Worm (Caenorhabditis elegans) whole organism, early embryonic: Measurements from ENCODE around the gene got-2.2.
A peak's percentile ranks its signal among the peaks of the same experiment; 100 is the strongest.

ENCODE experiments used
- B0310.2 ChIP-seq: sonication (generic microtip); optimal IDR thresholded peaks from 2 replicates; lab custom pipeline; 2016; ENCODE audit warnings: mild to moderate bottlenecking, missing genetic modification characterization, missing compliant biosample characterization
- F13C5.2 ChIP-seq: sonication (generic microtip); optimal IDR thresholded peaks from 2 replicates; lab custom pipeline; 2017; ENCODE audit warnings: mild to moderate bottlenecking, missing genetic modification characterization, inconsistent platforms, missing compliant biosample characterization
- aly-1 ChIP-seq: sonication (generic microtip); optimal IDR thresholded peaks from 2 replicates; lab custom pipeline; 2016; ENCODE audit warnings: missing genetic modification characterization, missing compliant biosample characterization
- ama-1 ChIP-seq: fragments of 150-350 bp; optimal IDR thresholded peaks from 2 replicates; lab custom pipeline; 2014
- ceh-13 ChIP-seq: fragments of 200-800 bp; sonication (Bioruptor generic); optimal IDR thresholded peaks from 2 replicates; lab custom pipeline; 2018; ENCODE audit warnings: mild to moderate bottlenecking, missing genetic modification characterization, missing compliant biosample characterization
- ceh-36 ChIP-seq: sonication (generic microtip); optimal IDR thresholded peaks from 2 replicates; lab custom pipeline; 2016; ENCODE audit warnings: missing genetic modification characterization, inconsistent platforms, missing compliant biosample characterization
- ets-7 ChIP-seq: sonication (generic microtip); optimal IDR thresholded peaks from 2 replicates; lab custom pipeline; 2016; ENCODE audit warnings: missing genotype, missing genetic modification characterization, missing compliant biosample characterization
- flt-1 ChIP-seq: fragments of 200-800 bp; sonication (Bioruptor generic); IDR thresholded peaks from 2 replicates; pipeline ENCODE4 v1.3.6; 2022; ENCODE audit warnings: missing genetic modification characterization, missing compliant biosample characterization
- hmbx-1 ChIP-seq: sonication (generic microtip); optimal IDR thresholded peaks from 2 replicates; lab custom pipeline; 2016; ENCODE audit warnings: mild to moderate bottlenecking, missing genetic modification characterization, missing compliant biosample characterization
- hmg-4 ChIP-seq: fragments of 200-800 bp; sonication (Bioruptor generic); optimal IDR thresholded peaks from 2 replicates; lab custom pipeline; 2018; ENCODE audit warnings: mild to moderate bottlenecking, missing genetic modification characterization, missing compliant biosample characterization
- hnd-1 ChIP-seq: sonication (generic microtip); optimal IDR thresholded peaks from 2 replicates; lab custom pipeline; 2016; ENCODE audit warnings: missing genetic modification characterization, missing compliant biosample characterization
- pes-1 ChIP-seq: fragments of 200-800 bp; sonication (Bioruptor generic); IDR thresholded peaks from 2 replicates; pipeline ENCODE4 v1.3.6; 2022; ENCODE audit warnings: missing genetic modification reagents, missing genetic modification characterization, missing compliant biosample characterization
- scrt-1 ChIP-seq: fragments of 200-800 bp; sonication (Bioruptor generic); IDR thresholded peaks from 2 replicates; pipeline ENCODE4 v1.3.6; 2022; ENCODE audit warnings: missing genetic modification characterization, missing compliant biosample characterization
- sea-1 ChIP-seq: fragments of 200-800 bp; sonication (Bioruptor generic); conservative IDR thresholded peaks from 2 replicates; pipeline ENCODE4 v1.3.6; 2022; ENCODE audit warnings: missing genetic modification characterization, missing compliant biosample characterization
- tbx-11 ChIP-seq: fragments of 200-800 bp; sonication (Bioruptor generic); IDR thresholded peaks from 2 replicates; pipeline ENCODE4 v1.3.6; 2022; ENCODE audit warnings: missing genetic modification characterization, missing compliant biosample characterization
- tbx-37 ChIP-seq: fragments of 200-800 bp; sonication (Bioruptor generic); conservative IDR thresholded peaks from 2 replicates; pipeline ENCODE4 v1.3.6; 2022; ENCODE audit warnings: missing genetic modification reagents, missing genetic modification characterization, missing compliant biosample characterization
- tra-4 ChIP-seq: sonication (generic microtip); optimal IDR thresholded peaks from 2 replicates; lab custom pipeline; 2017; ENCODE audit warnings: missing genetic modification characterization, missing compliant biosample characterization

got-2.2 gene

DNA sequence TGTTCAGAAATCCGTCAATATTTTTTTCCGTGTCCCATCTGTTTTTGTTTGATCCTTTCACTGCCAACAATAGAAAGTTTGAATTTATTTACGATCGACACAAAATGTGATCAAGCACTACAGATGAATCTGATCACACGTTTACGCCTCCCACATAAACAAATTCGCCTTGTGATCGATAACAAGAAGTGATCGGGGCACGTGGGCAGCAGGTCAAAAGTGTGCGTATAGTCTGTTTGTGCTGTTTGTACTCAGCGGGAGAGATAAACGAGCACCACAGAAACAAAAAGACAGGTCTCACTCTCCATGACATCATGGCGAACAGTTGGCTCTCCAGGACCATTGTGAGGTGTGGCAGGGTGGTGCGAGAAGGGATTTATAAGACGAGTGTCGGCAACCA lies 14.8 kb downstream of the got-2.2 start:
- TF ChIP-seq ceh-13 (no peak), ets-7 (tag; lab: Kevin White, UChicago) (peak; percentile 6), hnd-1 (tag; lab: Kevin White, UChicago) (no peak), hmg-4 (GFP tag; lab: Kevin White, UChicago) (peak; percentile 58), tra-4 (tag; lab: Kevin White, UChicago) (no peak), ceh-36 (tag; lab: Kevin White, UChicago) (peak; percentile 49), sea-1 (GFP tag; lab: Robert Waterston, UW) (0 out of 2 replicates have a peak, but pooled peaks have one; percentile 32), scrt-1 (GFP tag; lab: Robert Waterston, UW) (no peak), tbx-37 (GFP tag; lab: Robert Waterston, UW) (no peak), B0310.2 (tag; lab: Kevin White, UChicago) (no peak), pes-1 (GFP tag; lab: Robert Waterston, UW) (no peak), flt-1 (GFP tag; lab: Robert Waterston, UW) (no peak), tbx-11 (GFP tag; lab: Robert Waterston, UW) (0 out of 2 replicates have a peak, but pooled peaks have one; percentile 35), ama-1 (lab: Kevin White, UChicago) (no peak), hmbx-1 (no peak), F13C5.2 (tag; lab: Kevin White, UChicago) (no peak), aly-1 (tag; lab: Kevin White, UChicago) (no peak)

- TF ChIP-seq F13C5.2 (tag; lab: Kevin White, UChicago) (no peak), ets-7 (tag; lab: Kevin White, UChicago) (no peak), ceh-13 (no peak), sea-1 (GFP tag; lab: Robert Waterston, UW) (no peak), flt-1 (GFP tag; lab: Robert Waterston, UW) (no peak), hmbx-1 (no peak), ama-1 (lab: Kevin White, UChicago) (no peak), B0310.2 (tag; lab: Kevin White, UChicago) (no peak), hmg-4 (GFP tag; lab: Kevin White, UChicago) (no peak), tbx-11 (GFP tag; lab: Robert Waterston, UW) (no peak), hnd-1 (tag; lab: Kevin White, UChicago) (no peak), tbx-37 (GFP tag; lab: Robert Waterston, UW) (no peak), ceh-36 (tag; lab: Kevin White, UChicago) (no peak), aly-1 (tag; lab: Kevin White, UChicago) (no peak)
Observed at ce11 chrX:6256430-6256829, 15.6 kb downstream of the got-2.2 start.

DNA sequence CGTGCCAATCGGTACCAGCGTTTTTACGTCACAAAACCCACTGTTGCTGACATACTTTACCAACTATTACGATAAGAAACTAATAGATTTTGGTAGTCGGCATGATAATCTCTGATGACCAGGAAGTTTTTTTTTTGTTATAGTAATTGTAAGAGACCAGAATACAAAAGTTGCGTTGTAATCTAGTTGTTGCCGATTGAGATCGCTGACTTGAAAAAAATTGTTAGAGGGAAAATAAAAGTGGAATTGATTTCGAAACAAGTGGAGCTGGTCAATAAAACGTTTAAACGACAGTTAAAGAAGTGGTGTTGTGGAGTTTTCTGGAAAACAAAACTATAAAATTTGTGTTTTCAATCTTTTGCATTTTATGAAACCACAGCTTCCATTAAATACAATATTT lies 16.2 kb downstream of the got-2.2 start:
- TF ChIP-seq sea-1 (GFP tag; lab: Robert Waterston, UW) (no peak), scrt-1 (GFP tag; lab: Robert Waterston, UW) (no peak), hmg-4 (GFP tag; lab: Kevin White, UChicago) (no peak), F13C5.2 (tag; lab: Kevin White, UChicago) (no peak), aly-1 (tag; lab: Kevin White, UChicago) (no peak), tbx-37 (GFP tag; lab: Robert Waterston, UW) (no peak), hmbx-1 (no peak), B0310.2 (tag; lab: Kevin White, UChicago) (no peak), hnd-1 (tag; lab: Kevin White, UChicago) (no peak), ama-1 (lab: Kevin White, UChicago) (no peak), ets-7 (tag; lab: Kevin White, UChicago) (no peak), tra-4 (tag; lab: Kevin White, UChicago) (no peak), flt-1 (GFP tag; lab: Robert Waterston, UW) (no peak), pes-1 (GFP tag; lab: Robert Waterston, UW) (no peak), ceh-13 (no peak), ceh-36 (tag; lab: Kevin White, UChicago) (no peak), tbx-11 (GFP tag; lab: Robert Waterston, UW) (no peak)

DNA sequence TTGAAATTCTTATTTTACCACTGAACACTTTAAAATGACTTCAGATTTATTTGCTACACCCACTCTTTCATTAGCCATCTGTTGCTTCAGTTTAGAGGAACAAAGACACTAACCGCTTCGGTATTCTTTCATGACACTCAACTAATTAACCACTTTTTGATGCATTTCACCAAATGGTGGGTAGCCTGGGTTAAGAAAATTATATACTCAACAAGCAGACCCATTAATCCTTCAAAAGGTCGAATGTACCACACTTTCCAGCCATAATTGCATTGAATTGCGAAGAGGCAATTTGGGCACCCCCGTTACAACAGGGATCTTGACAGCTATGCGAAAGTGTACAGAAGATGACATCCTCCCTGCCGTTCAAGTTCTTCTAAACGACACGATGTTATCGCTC lies 17.6 kb downstream of the got-2.2 start:
- TF ChIP-seq F13C5.2 (tag; lab: Kevin White, UChicago) = no peak
- TF ChIP-seq ama-1 (lab: Kevin White, UChicago) = no peak
- no peak for TF ChIP-seq tbx-11 (GFP tag; lab: Robert Waterston, UW)
- TF ChIP-seq B0310.2 (tag; lab: Kevin White, UChicago) = no peak
- peak; percentile 17 for TF ChIP-seq hmg-4 (GFP tag; lab: Kevin White, UChicago)

DNA sequence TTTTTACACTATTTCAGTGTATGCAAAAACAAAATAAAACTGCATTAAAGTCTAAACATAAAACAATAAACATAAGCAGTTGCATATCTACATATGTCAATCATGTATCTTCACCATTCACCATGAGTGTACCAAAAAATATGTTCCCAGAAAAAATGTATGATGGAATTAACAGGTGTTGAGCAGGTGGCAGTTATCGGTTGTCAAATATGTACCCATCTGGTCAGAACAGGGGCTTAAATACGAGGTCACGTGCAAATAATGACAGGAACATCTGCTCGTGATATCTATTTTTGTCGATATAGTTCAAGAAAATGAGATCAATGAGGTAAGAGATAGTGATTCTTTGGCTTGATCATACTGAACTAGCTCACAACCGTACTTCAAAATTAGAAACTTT lies 18.3 kb downstream of the got-2.2 start:
- TF ChIP-seq B0310.2 (tag; lab: Kevin White, UChicago) = no peak
- no peak for TF ChIP-seq hmg-4 (GFP tag; lab: Kevin White, UChicago)
- no peak for TF ChIP-seq tra-4 (tag; lab: Kevin White, UChicago)
- TF ChIP-seq flt-1 (GFP tag; lab: Robert Waterston, UW) = no peak
- no peak for TF ChIP-seq ets-7 (tag; lab: Kevin White, UChicago)
- TF ChIP-seq hmbx-1 = no peak
- no peak for TF ChIP-seq scrt-1 (GFP tag; lab: Robert Waterston, UW)
- no peak for TF ChIP-seq ama-1 (lab: Kevin White, UChicago)
- TF ChIP-seq ceh-13 = no peak
- no peak for TF ChIP-seq aly-1 (tag; lab: Kevin White, UChicago)
- TF ChIP-seq hnd-1 (tag; lab: Kevin White, UChicago) = no peak
- no peak for TF ChIP-seq sea-1 (GFP tag; lab: Robert Waterston, UW)
- no peak for TF ChIP-seq tbx-11 (GFP tag; lab: Robert Waterston, UW)
- TF ChIP-seq pes-1 (GFP tag; lab: Robert Waterston, UW) = no peak
- no peak for TF ChIP-seq tbx-37 (GFP tag; lab: Robert Waterston, UW)
- TF ChIP-seq F13C5.2 (tag; lab: Kevin White, UChicago) = no peak

- TF ChIP-seq hmg-4 (GFP tag; lab: Kevin White, UChicago) = peak; percentile 78
- TF ChIP-seq sea-1 (GFP tag; lab: Robert Waterston, UW) = no peak
Observed at ce11 chrX:6263194-6263698, 22.5 kb downstream of the got-2.2 start, which contains the start of gene W05H9.4. Gene W05H9.4 (plus strand): TSS chrX:6263648.

DNA sequence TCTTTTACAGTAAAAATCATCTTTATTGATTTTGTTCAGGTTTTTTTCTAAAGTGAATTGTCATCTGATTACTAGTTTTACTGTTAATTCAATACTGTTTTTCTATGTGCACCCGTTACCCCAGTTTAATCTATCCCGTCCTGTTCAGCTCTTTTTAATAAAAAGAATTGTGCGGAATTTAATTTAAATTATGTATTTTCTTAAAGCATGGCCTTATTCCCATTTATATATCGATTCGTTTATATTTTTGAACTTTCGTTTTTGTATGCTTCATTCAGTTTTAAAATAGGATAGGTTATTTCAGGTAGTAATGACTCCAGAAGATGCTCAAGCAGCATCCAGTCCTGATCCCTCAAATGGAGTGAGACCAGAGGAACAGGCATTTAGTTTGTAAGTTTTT lies 26.0 kb downstream of the got-2.2 start, which contains the start of gene W05H9.2:
Gene W05H9.2 (plus strand): TSS at position 301 of the 400 bp plus-strand sequence.
- no peak for TF ChIP-seq hmbx-1
- no peak for TF ChIP-seq ama-1 (lab: Kevin White, UChicago)
- no peak for TF ChIP-seq flt-1 (GFP tag; lab: Robert Waterston, UW)
- no peak for TF ChIP-seq F13C5.2 (tag; lab: Kevin White, UChicago)
- no peak for TF ChIP-seq hmg-4 (GFP tag; lab: Kevin White, UChicago)
- no peak for TF ChIP-seq tbx-37 (GFP tag; lab: Robert Waterston, UW)
- TF ChIP-seq pes-1 (GFP tag; lab: Robert Waterston, UW) = no peak
- no peak for TF ChIP-seq ets-7 (tag; lab: Kevin White, UChicago)
- no peak for TF ChIP-seq scrt-1 (GFP tag; lab: Robert Waterston, UW)
- TF ChIP-seq tra-4 (tag; lab: Kevin White, UChicago) = no peak
- no peak for TF ChIP-seq ceh-36 (tag; lab: Kevin White, UChicago)
- no peak for TF ChIP-seq hnd-1 (tag; lab: Kevin White, UChicago)
- no peak for TF ChIP-seq aly-1 (tag; lab: Kevin White, UChicago)
- no peak for TF ChIP-seq sea-1 (GFP tag; lab: Robert Waterston, UW)
- no peak for TF ChIP-seq B0310.2 (tag; lab: Kevin White, UChicago)
